Fruit fly (Drosophila melanogaster) whole organism, embryonic: Measurements from ENCODE around the gene CG32192.
A peak's percentile ranks its signal among the peaks of the same experiment; 100 is the strongest.

Experiments used
- Atf3 ChIP-seq: fragments of 200-800 bp; sonication (Bioruptor generic); optimal IDR thresholded peaks from 3 replicates; lab custom pipeline; 2016; ENCODE audit warnings: missing biosample characterization, missing genetic modification characterization
- Awh ChIP-seq: fragments of 200-800 bp; sonication (Bioruptor generic); IDR thresholded peaks from 2 replicates; pipeline ENCODE4, ENCODE4 v1.3.6; 2022; ENCODE audit warnings: missing biosample characterization, missing genetic modification characterization
- B-H2 ChIP-seq: fragments of 200-800 bp; sonication (Bioruptor generic); optimal IDR thresholded peaks from 2 replicates; lab custom pipeline; 2018; ENCODE audit warnings: missing biosample characterization, mild to moderate bottlenecking, missing genetic modification characterization
- CG10654 ChIP-seq: fragments of 200-800 bp; sonication (Bioruptor generic); optimal IDR thresholded peaks from 2 replicates; lab custom pipeline; 2016; ENCODE audit warnings: missing biosample characterization, missing genetic modification characterization
- CG15011 ChIP-seq: fragments of 200-800 bp; sonication (Bioruptor generic); optimal IDR thresholded peaks from 3 replicates; lab custom pipeline; 2018; ENCODE audit warnings: missing biosample characterization, mild to moderate bottlenecking, missing genetic modification characterization
- CG1603 ChIP-seq: fragments of 200-800 bp; sonication (Bioruptor generic); optimal IDR thresholded peaks from 2 replicates; lab custom pipeline; 2019; ENCODE audit warnings: missing biosample characterization, mild to moderate bottlenecking, missing genetic modification characterization, moderate library complexity
- CG1647 ChIP-seq: fragments of 200-800 bp; sonication (Bioruptor generic); optimal IDR thresholded peaks from 3 replicates; lab custom pipeline; 2016; ENCODE audit warnings: missing biosample characterization, missing genetic modification characterization
- CG16863 ChIP-seq: fragments of 200-800 bp; sonication (Bioruptor generic); optimal IDR thresholded peaks from 3 replicates; lab custom pipeline; 2016; ENCODE audit warnings: missing biosample characterization, missing genetic modification characterization
- CG17361 ChIP-seq: fragments of 200-800 bp; sonication (Bioruptor generic); IDR thresholded peaks from 3 replicates; pipeline ENCODE4 v1.3.6; 2022; ENCODE audit warnings: missing biosample characterization, missing genetic modification characterization
- CG17612 ChIP-seq: fragments of 200-800 bp; sonication (Bioruptor generic); IDR thresholded peaks from 2 replicates; pipeline ENCODE4 v1.3.6; 2022; ENCODE audit warnings: missing biosample characterization, missing genetic modification characterization
- CG1792 ChIP-seq: fragments of 200-800 bp; sonication (Bioruptor generic); optimal IDR thresholded peaks from 2 replicates; lab custom pipeline; 2016; ENCODE audit warnings: missing biosample characterization, missing genetic modification characterization
- CG18619 ChIP-seq: fragments of 200-800 bp; sonication (Bioruptor generic); optimal IDR thresholded peaks from 3 replicates; lab custom pipeline; 2017; ENCODE audit warnings: missing biosample characterization, mild to moderate bottlenecking, missing genetic modification characterization
- CG2875 ChIP-seq: fragments of 200-800 bp; sonication (Bioruptor generic); optimal IDR thresholded peaks from 2 replicates; lab custom pipeline; 2017; ENCODE audit warnings: missing biosample characterization, mild to moderate bottlenecking, missing genetic modification characterization, missing genetic modification reagents
- CG3281 ChIP-seq: fragments of 200-800 bp; sonication (Bioruptor generic); optimal IDR thresholded peaks from 3 replicates; lab custom pipeline; 2017; ENCODE audit warnings: missing biosample characterization, mild to moderate bottlenecking, missing genetic modification characterization
- CG34224 ChIP-seq: fragments of 200-800 bp; sonication (Bioruptor generic); IDR thresholded peaks from 3 replicates; pipeline ENCODE4 v1.3.6; 2022; ENCODE audit warnings: missing biosample characterization, missing genetic modification characterization; ENCODE audit not compliant: partially characterized antibody
- CG3726 ChIP-seq: fragments of 200-800 bp; sonication (Bioruptor generic); IDR thresholded peaks from 3 replicates; pipeline ENCODE4, ENCODE4 v1.3.6; 2022; ENCODE audit warnings: missing biosample characterization, missing genetic modification characterization
- CG42726 ChIP-seq: fragments of 200-800 bp; sonication (Bioruptor generic); IDR thresholded peaks from 2 replicates; pipeline ENCODE4 v1.3.6; 2022; ENCODE audit warnings: missing biosample characterization, missing genetic modification characterization; ENCODE audit not compliant: partially characterized antibody
- CG4424 ChIP-seq: fragments of 200-800 bp; sonication (Bioruptor generic); optimal IDR thresholded peaks from 3 replicates; lab custom pipeline; 2016; ENCODE audit warnings: missing biosample characterization, missing genetic modification characterization
- CG6765 ChIP-seq: fragments of 200-800 bp; sonication (Bioruptor generic); optimal IDR thresholded peaks from 3 replicates; lab custom pipeline; 2017; ENCODE audit warnings: missing biosample characterization, mild to moderate bottlenecking, missing genetic modification characterization
- CG7357 ChIP-seq: fragments of 200-800 bp; sonication (Bioruptor generic); IDR thresholded peaks from 3 replicates; pipeline ENCODE4 v1.3.6; 2022; ENCODE audit warnings: missing biosample characterization, missing genetic modification characterization
- CG8478 ChIP-seq: fragments of >200 bp; optimal IDR thresholded peaks from 2 replicates; lab custom pipeline; 2018
- CG9437 ChIP-seq: fragments of 200-800 bp; sonication (Bioruptor generic); optimal IDR thresholded peaks from 2 replicates; lab custom pipeline; 2018; ENCODE audit warnings: missing biosample characterization, mild to moderate bottlenecking, missing genetic modification characterization
- CG9932 ChIP-seq: fragments of 200-800 bp; sonication (Bioruptor generic); IDR thresholded peaks from 2 replicates; pipeline ENCODE4 v1.3.6; 2022; ENCODE audit warnings: missing biosample characterization, missing genetic modification characterization
- CrebB ChIP-seq: fragments of 200-800 bp; sonication (Bioruptor generic); optimal IDR thresholded peaks from 3 replicates; lab custom pipeline; 2018; ENCODE audit warnings: missing biosample characterization, mild to moderate bottlenecking, missing genetic modification characterization
- Eip74EF ChIP-seq, 2 experiments: fragments of 200-800 bp in 1 of 2; fragments of >200 bp in 1 of 2; sonication (Bioruptor generic) in 1 of 2; optimal IDR thresholded peaks; 2 replicates each; lab custom pipeline; 2017 to 2019; ENCODE audit warnings: missing biosample characterization in 2 of 2, missing genetic modification characterization in 2 of 2, mild to moderate bottlenecking in 1 of 2, moderate library complexity in 1 of 2
- Lhr ChIP-seq: fragments of 200-800 bp; sonication (Bioruptor generic); optimal IDR thresholded peaks from 3 replicates; lab custom pipeline; 2017; ENCODE audit warnings: mild to moderate bottlenecking, missing biosample characterization, missing genetic modification reagents, missing genetic modification characterization
- MESR4 ChIP-seq: fragments of 200-800 bp; sonication (Bioruptor generic); optimal IDR thresholded peaks from 2 replicates; lab custom pipeline; 2018; ENCODE audit warnings: missing biosample characterization, mild to moderate bottlenecking, missing genetic modification characterization, moderate library complexity
- MTF-1 ChIP-seq: fragments of 200-800 bp; sonication (Bioruptor generic); optimal IDR thresholded peaks from 2 replicates; lab custom pipeline; 2018; ENCODE audit warnings: missing biosample characterization, mild to moderate bottlenecking, missing genetic modification characterization, borderline replicate concordance
- Max ChIP-seq: fragments of 200-800 bp; sonication (Bioruptor generic); optimal IDR thresholded peaks from 2 replicates; lab custom pipeline; 2016; ENCODE audit warnings: missing biosample characterization, mild to moderate bottlenecking, missing genetic modification characterization
- Meics ChIP-seq: fragments of 200-800 bp; sonication (Bioruptor generic); optimal IDR thresholded peaks from 2 replicates; lab custom pipeline; 2017; ENCODE audit warnings: missing biosample characterization, mild to moderate bottlenecking, missing genetic modification characterization
- Nf-YB ChIP-seq: fragments of 200-800 bp; sonication (Bioruptor generic); optimal IDR thresholded peaks from 3 replicates; lab custom pipeline; 2019; ENCODE audit warnings: missing biosample characterization, mild to moderate bottlenecking, missing genetic modification characterization, moderate library complexity
- YL-1 ChIP-seq: fragments of 200-800 bp; sonication (Bioruptor generic); optimal IDR thresholded peaks from 3 replicates; lab custom pipeline; 2017; ENCODE audit warnings: missing biosample characterization, mild to moderate bottlenecking, missing genetic modification characterization
- ase ChIP-seq: fragments of 200-800 bp; sonication (Bioruptor generic); IDR thresholded peaks from 3 replicates; pipeline ENCODE4 v1.3.6; 2022; ENCODE audit warnings: missing biosample characterization, missing genetic modification characterization
- ash1 ChIP-seq: fragments of 200-800 bp; sonication (Bioruptor generic); optimal IDR thresholded peaks from 2 replicates; lab custom pipeline; 2018; ENCODE audit warnings: missing biosample characterization, mild to moderate bottlenecking, missing genetic modification characterization
- bcd ChIP-seq: fragments of 200-800 bp; sonication (Bioruptor generic); optimal IDR thresholded peaks from 2 replicates; lab custom pipeline; 2017; ENCODE audit warnings: missing biosample characterization, mild to moderate bottlenecking, missing genetic modification characterization
- bsh ChIP-seq, 2 experiments: fragments of 200-800 bp; sonication (Bioruptor generic); optimal IDR thresholded peaks; 2 replicates each; lab custom pipeline; 2017 to 2018; ENCODE audit warnings: mild to moderate bottlenecking in 2 of 2, missing biosample characterization in 2 of 2, missing genetic modification characterization in 2 of 2, moderate library complexity in 1 of 2
- cato ChIP-seq: fragments of 200-800 bp; sonication (Bioruptor generic); optimal IDR thresholded peaks from 2 replicates; lab custom pipeline; 2016; ENCODE audit warnings: missing biosample characterization, missing genetic modification characterization, borderline replicate concordance
- corto ChIP-seq: fragments of 200-800 bp; sonication (Bioruptor generic); optimal IDR thresholded peaks from 2 replicates; lab custom pipeline; 2016; ENCODE audit warnings: missing biosample characterization, mild to moderate bottlenecking, missing genetic modification characterization, moderate library complexity
- eve ChIP-seq, 2 experiments: fragments of >200 bp; optimal IDR thresholded peaks; 2 replicates each; lab custom pipeline; 2017; ENCODE audit warnings: missing biosample characterization in 2 of 2, missing genetic modification characterization in 2 of 2
- gcm2 ChIP-seq: fragments of 200-800 bp; sonication (Bioruptor generic); optimal IDR thresholded peaks from 2 replicates; lab custom pipeline; 2016; ENCODE audit warnings: missing biosample characterization, missing genetic modification characterization
- h ChIP-seq: fragments of >200 bp; optimal IDR thresholded peaks from 2 replicates; lab custom pipeline; 2017
- jumu ChIP-seq: fragments of 200-800 bp; sonication (Bioruptor generic); optimal IDR thresholded peaks from 3 replicates; lab custom pipeline; 2016; ENCODE audit warnings: missing biosample characterization, missing genetic modification characterization
- klu ChIP-seq: fragments of 200-800 bp; sonication (Bioruptor generic); IDR thresholded peaks from 2 replicates; pipeline ENCODE4 v1.3.6; 2022; ENCODE audit warnings: missing biosample characterization, missing genetic modification characterization
- scrt ChIP-seq: fragments of 200-800 bp; sonication (Bioruptor generic); optimal IDR thresholded peaks from 2 replicates; lab custom pipeline; 2018; ENCODE audit warnings: missing biosample characterization, mild to moderate bottlenecking, missing genetic modification characterization, moderate library complexity
- sd ChIP-seq: fragments of 200-800 bp; sonication (Bioruptor generic); optimal IDR thresholded peaks from 3 replicates; lab custom pipeline; 2018; ENCODE audit warnings: missing biosample characterization, mild to moderate bottlenecking, missing genetic modification characterization, moderate library complexity
- tgo ChIP-seq: fragments of 200-800 bp; sonication (Bioruptor generic); IDR thresholded peaks from 3 replicates; pipeline ENCODE4 v1.3.6; 2022; ENCODE audit warnings: missing biosample characterization, missing genetic modification characterization
- trh ChIP-seq: fragments of 200-800 bp; sonication (Bioruptor generic); optimal IDR thresholded peaks from 2 replicates; lab custom pipeline; 2016; ENCODE audit warnings: missing biosample characterization, missing genetic modification characterization
- usp ChIP-seq: fragments of >200 bp; optimal IDR thresholded peaks from 2 replicates; lab custom pipeline; 2017; ENCODE audit warnings: missing biosample characterization, missing genetic modification characterization
- vnd ChIP-seq: fragments of 200-800 bp; sonication (Bioruptor generic); IDR thresholded peaks from 3 replicates; pipeline ENCODE4 v1.3.6; 2022; ENCODE audit warnings: missing biosample characterization, missing genetic modification characterization; ENCODE audit not compliant: partially characterized antibody
- z ChIP-seq: fragments of 200-800 bp; sonication (Bioruptor generic); IDR thresholded peaks from 3 replicates; pipeline ENCODE4 v1.3.6; 2022; ENCODE audit warnings: missing biosample characterization, missing genetic modification characterization
- zen ChIP-seq: fragments of 200-800 bp; sonication (Bioruptor generic); optimal IDR thresholded peaks from 3 replicates; lab custom pipeline; 2018; ENCODE audit warnings: missing biosample characterization, mild to moderate bottlenecking, missing genetic modification characterization, moderate library complexity
- zfh1 ChIP-seq: fragments of 200-800 bp; sonication (Bioruptor generic); IDR thresholded peaks from 3 replicates; pipeline ENCODE4 v1.3.6; 2022; ENCODE audit warnings: missing biosample characterization, missing genetic modification characterization

Gene CG32192

dm6 chr3L:18020944-18021343 is 19.2 kb upstream of the CG32192 start (continued):
- TF ChIP-seq h (lab: Kevin White, UChicago) (no peak), Lhr (GFP tag; lab: Kevin White, UChicago) (no peak), CG3726 (GFP tag; lab: Robert Waterston, UW) (no peak), CG6765 (GFP tag; lab: Kevin White, UChicago) (peak; percentile 62), CG42726 (GFP tag; lab: Robert Waterston, UW) (no peak), tgo (GFP tag; lab: Robert Waterston, UW) (no peak), bcd (GFP tag; lab: Kevin White, UChicago) (no peak), CG9437 (no peak), CG10654 (GFP tag; lab: Kevin White, UChicago) (no peak), B-H2 (GFP tag; lab: Kevin White, UChicago) (peak; percentile 2), Awh (GFP tag; lab: Robert Waterston, UW) (no peak), jumu (GFP tag; lab: Kevin White, UChicago) (no peak), ase (no peak), YL-1 (GFP tag; lab: Kevin White, UChicago) (no peak), CG3281 (peak; percentile 23), bsh (GFP tag; optimal IDR thresholded peaks at IDR 0.05; lab: Kevin White, UChicago) (no peak), CG1603 (tag; lab: Kevin White, UChicago) (no peak), MTF-1 (GFP tag; lab: Kevin White, UChicago) (peak; percentile 54), CG17361 (no peak), Eip74EF (GFP tag; optimal IDR thresholded peaks at IDR 0.05; lab: Kevin White, UChicago) (no peak), CG1647 (GFP tag; lab: Kevin White, UChicago) (no peak), klu (GFP tag; lab: Robert Waterston, UW) (no peak), Max (GFP tag; lab: Kevin White, UChicago) (no peak), CG15011 (GFP tag; lab: Kevin White, UChicago) (no peak), CG16863 (GFP tag; lab: Kevin White, UChicago) (no peak), CG7357 (no peak), scrt (GFP tag; lab: Kevin White, UChicago) (no peak), vnd (GFP tag; lab: Robert Waterston, UW) (no peak), gcm2 (GFP tag; lab: Kevin White, UChicago) (no peak), zen (no peak), Nf-YB (GFP tag; lab: Kevin White, UChicago) (no peak), MESR4 (no peak), CG17612 (GFP tag; lab: Robert Waterston, UW) (no peak), CrebB (tag; lab: Kevin White, UChicago) (no peak), CG4424 (GFP tag; lab: Kevin White, UChicago) (no peak), zfh1 (no peak), eve (GFP tag; optimal IDR thresholded peaks at IDR 0.05; lab: Kevin White, UChicago) (no peak), CG9932 (GFP tag; lab: Robert Waterston, UW) (no peak), CG2875 (GFP tag; lab: Kevin White, UChicago) (no peak), ash1 (GFP tag; lab: Kevin White, UChicago) (no peak), corto (GFP tag; lab: Kevin White, UChicago) (no peak), z (GFP tag; lab: Robert Waterston, UW) (peak; percentile 89), Atf3 (GFP tag; lab: Kevin White, UChicago) (no peak), CG34224 (GFP tag; lab: Robert Waterston, UW) (no peak), CG1792 (GFP tag; lab: Kevin White, UChicago) (no peak), trh (no peak), CG18619 (GFP tag; lab: Kevin White, UChicago) (peak; percentile 2), CG8478 (lab: Kevin White, UChicago) (peak; percentile 64), sd (tag; lab: Kevin White, UChicago) (no peak), usp (no peak), cato (GFP tag; lab: Kevin White, UChicago) (no peak), Meics (GFP tag; lab: Kevin White, UChicago) (peak; percentile 64)
